Worm (Caenorhabditis elegans) whole organism, young adult: ENCODE measurements around the gene Y110A2AL.7.

Experiments
- egrh-3 ChIP-seq: fragments of 200-800 bp; sonication (Bioruptor generic); IDR thresholded peaks from 2 replicates; pipeline ENCODE4 v1.3.6; 2022; ENCODE audit warnings: missing genetic modification reagents, missing genetic modification characterization, missing compliant biosample characterization
- ztf-26 ChIP-seq: sonication (generic microtip); optimal IDR thresholded peaks from 2 replicates; lab custom pipeline; 2017; ENCODE audit warnings: missing genetic modification characterization, missing compliant biosample characterization

DNA sequence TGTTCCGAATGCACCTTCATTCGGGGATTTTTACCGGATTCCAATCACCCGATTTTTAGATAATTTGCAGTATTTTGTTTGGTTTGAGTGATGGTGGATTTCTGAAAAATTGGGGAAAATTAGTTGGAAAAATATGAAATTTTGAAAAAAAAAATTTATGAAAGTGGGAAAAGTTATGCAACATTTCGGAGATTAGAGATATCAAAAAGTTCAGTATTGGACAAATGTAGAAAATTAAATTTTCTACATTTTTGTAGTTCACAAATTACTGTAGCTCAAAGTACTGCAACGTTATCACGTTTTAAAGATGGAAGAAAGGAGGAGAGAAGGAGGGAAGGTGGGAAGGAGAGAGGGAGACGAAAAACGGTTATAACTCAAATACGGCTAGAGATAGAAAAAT is 9.5 kb upstream of the Y110A2AL.7 start, which contains the start of gene ptc-3:
- TF ChIP-seq ztf-26 (no peak), egrh-3 (no peak)
